Fruit fly (Drosophila melanogaster): ENCODE results near the gene Vm26Ac.

Vm26Ac gene

dm6 chr2L:5980862-5981432 lies 22.5 kb upstream of the Vm26Ac start, which contains the start of gene chic:
chic (minus strand) TSS chr2L:5981018.
- peak; percentile 33 for TF ChIP-seq noc (tag; optimal IDR thresholded peaks at IDR 0.05)

DNA sequence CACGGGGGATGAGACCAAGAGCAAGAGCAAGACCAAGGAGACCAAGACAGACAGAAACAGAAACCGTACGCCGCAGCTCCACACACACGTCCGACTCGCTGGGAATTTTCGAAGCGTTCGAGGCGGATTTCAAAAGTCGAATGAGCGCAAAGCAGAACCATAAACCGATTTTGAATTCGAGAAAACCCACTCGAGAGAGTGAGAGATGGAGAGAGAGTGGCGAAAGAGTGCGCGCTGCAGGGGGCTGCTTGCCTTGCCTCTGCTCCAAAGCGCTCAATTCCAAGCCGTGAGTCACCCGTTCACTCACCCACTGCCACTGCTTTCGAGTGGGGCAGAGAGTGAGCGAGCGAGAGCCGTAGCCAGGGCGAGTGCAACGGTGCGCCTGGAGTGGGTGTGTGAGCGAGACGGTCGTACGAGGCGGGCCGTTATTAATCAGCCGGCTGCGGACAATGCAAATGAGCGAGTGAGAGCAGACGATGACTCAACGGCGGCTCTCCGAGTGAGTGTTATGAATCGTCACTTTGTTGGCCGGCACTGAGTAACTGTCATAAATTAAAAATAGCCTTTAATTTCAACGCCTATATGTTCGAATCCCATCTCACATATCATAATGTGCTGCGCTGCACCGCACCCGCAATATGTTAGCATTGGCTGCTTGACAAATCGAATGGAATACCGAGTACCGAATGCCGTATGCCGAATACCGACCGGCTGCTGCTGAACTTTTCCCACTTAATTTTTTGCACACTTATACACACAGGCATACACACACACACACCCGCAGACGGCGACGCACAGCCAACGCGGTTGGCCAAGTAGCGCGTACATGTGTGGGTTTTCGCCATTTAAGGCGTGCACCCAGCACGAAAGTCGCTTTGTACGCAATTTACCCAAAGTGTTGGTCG lies 21.8 kb upstream of the Vm26Ac start:
- TF ChIP-seq noc (tag; optimal IDR thresholded peaks at IDR 0.05), result peak; percentile 47

dm6 chr2L:5979055-5979399 lies 20.6 kb upstream of the Vm26Ac start:
- TF ChIP-seq noc (tag; optimal IDR thresholded peaks at IDR 0.05), result no peak

DNA sequence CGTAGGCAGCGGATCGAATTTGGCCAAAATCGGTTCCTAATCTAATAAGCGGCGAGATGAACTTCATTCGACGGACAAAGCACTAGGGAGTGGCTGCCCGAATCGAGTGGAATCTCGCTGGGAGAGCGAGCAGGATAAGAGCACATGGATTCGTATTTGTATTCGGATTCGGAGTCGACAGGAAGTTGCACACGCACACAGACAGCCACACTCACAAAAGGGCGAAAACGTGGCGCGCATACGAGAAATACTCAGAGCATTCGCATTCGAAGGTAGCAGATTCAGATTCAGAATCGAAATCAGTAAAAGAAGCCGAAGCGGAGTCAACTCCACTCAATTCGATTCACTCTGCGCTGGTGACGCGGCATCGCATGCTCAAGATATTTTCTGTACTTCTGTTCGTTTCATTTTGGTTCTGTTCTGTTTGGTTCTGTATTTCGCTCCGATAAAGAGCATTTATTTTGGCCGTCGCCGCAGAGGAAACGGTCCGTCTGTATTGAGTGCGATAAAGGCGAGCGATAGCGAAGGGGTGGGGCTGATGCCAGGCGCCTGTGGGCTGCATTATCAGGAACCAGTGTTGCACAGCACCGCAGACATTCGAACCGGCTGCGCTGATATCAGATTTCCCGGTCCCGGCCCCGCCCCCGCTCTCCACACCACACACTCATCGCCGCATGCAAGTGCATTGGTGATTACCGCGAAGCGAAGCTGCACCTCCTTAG lies 20.1 kb upstream of the Vm26Ac start:
- TF ChIP-seq noc (tag; optimal IDR thresholded peaks at IDR 0.05), result no peak

DNA sequence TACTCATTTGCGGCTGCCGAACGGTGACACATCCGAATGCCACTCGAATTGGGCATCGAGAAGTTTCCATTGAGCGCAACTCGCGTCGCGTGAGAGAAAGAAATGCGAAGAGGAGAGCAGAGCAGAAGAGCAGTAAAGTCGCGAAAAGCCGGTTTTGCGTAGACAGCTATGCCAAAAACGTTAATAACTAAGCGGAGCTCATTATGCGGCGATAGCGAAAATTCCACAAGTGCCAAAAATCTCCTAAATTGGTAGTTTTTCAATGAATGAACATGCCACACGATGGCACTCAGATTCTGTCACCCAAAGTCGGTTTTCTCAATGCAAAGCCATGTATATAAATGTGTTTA lies 19.3 kb upstream of the Vm26Ac start:
- TF ChIP-seq noc (tag; optimal IDR thresholded peaks at IDR 0.05), result no peak

- TF ChIP-seq noc (tag; optimal IDR thresholded peaks at IDR 0.05), result peak; percentile 36
Measured at dm6 chr2L:5977070-5977728, 18.8 kb upstream of the Vm26Ac start.

dm6 chr2L:5975601-5976000 lies 17.2 kb upstream of the Vm26Ac start:
- TF ChIP-seq noc (tag; optimal IDR thresholded peaks at IDR 0.05), result peak; percentile 19

- no peak for TF ChIP-seq noc (tag; optimal IDR thresholded peaks at IDR 0.05)
Measured at dm6 chr2L:5975025-5975539, 16.7 kb upstream of the Vm26Ac start.

DNA sequence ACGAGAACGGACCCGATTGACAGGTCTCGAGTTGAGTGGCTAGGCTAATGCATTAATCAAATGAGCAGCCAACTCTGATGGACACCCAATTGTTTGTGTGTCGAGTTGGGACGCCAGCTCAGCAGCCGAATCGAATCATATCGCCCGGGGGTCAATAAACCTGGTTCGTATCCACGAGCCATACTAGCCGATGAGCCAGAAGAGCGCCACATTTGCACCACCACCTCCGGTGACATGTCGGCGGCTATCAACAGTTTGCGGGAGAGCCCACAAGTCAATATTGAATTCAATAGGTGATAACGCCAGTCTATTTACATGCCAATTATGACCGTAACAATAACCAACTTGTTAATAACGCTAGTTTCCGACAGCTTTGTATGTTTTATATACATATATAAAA lies 15.7 kb upstream of the Vm26Ac start:
- TF ChIP-seq noc (tag; optimal IDR thresholded peaks at IDR 0.05), result peak; percentile 34

dm6 chr2L:5972588-5973236 lies 14.3 kb upstream of the Vm26Ac start:
- TF ChIP-seq noc (tag; optimal IDR thresholded peaks at IDR 0.05), result no peak

- TF ChIP-seq noc (tag; optimal IDR thresholded peaks at IDR 0.05), result peak; percentile 58
Measured at dm6 chr2L:5972005-5972404, 13.6 kb upstream of the Vm26Ac start.

dm6 chr2L:5971093-5971808 lies 12.8 kb upstream of the Vm26Ac start:
- no peak for TF ChIP-seq noc (tag; optimal IDR thresholded peaks at IDR 0.05)

DNA sequence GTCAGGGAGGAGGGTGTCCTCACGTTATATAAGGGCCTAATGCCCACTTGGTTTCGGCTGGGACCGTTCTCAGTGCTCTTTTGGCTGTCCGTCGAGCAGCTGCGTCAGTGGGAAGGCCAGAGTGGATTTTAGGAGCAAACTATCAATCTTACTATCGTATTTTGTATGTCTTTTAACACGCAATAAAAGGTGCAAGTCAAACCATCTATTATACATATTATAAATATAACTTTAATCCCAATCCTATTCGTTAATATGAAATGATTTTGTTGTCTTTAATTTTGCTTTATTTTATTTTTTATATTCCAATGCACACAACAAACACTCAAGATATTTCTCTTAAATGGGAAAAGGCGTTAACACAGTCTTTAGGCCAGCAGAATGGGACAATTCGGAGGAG lies 11.1 kb upstream of the Vm26Ac start, which contains the start of gene Ucp4B:
TSS of gene Ucp4B (plus strand) at position 301 of the 400 bp plus-strand sequence.
- no peak for TF ChIP-seq noc (tag; optimal IDR thresholded peaks at IDR 0.05)

DNA sequence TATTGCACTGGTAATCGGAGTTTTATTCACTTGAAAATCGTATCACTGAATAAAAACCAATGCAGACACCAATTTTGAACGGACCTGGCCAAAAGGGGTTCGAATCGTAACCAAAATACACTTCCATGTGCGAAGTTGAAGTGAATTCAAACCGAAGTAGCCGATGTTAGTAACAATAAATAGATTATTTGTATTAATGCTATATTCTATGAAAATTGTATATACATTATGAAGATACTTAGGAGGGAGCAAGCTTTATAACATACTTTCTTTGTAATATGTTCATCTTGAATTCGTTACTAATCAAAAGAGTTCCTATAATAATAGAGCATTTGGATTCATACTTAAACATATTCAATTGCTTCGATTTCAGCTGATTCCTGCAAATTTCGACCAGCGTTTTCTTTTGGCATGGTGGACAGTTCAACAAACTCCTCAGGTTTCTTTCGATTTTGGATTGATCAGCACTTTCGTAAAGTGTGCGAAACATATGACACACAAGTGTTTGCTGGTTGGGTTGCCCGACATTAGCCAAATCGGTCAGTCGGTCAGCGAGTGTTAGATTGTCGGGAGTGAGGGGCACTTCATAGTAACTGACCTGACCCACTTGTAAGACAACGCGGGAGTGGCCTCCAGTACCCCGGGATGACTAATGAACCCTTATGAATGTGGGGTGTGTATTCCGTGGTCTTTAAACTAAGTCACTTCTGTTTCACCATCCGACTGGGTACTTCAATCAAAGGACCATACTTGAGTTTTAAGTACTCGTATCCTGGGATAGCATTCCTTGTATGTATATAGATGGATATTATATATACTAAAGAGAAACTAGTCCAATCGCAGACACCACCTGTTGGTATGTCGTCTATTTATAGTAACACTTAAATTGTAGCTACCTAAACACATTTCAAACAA lies 9.5 kb upstream of the Vm26Ac start, which contains the start of the genes CG13992 and Ucp4C:
TSS of gene CG13992 (minus strand) at position 51 of the 915 bp plus-strand sequence.
TSS of gene Ucp4C (plus strand) at position 865 of the 915 bp plus-strand sequence.
- TF ChIP-seq noc (tag; optimal IDR thresholded peaks at IDR 0.05), result no peak

All from whole organism, larva.